Worm (Caenorhabditis elegans) whole organism, L4 larva: ENCODE measurements around the gene oig-4.

Source experiments
- duxl-1 ChIP-seq: sonication (generic microtip); optimal IDR thresholded peaks from 2 replicates; lab custom pipeline; 2016; ENCODE audit warnings: mild to moderate bottlenecking, missing genetic modification characterization, moderate library complexity, missing compliant biosample characterization; ENCODE audit not compliant: poor library complexity
- fkh-10 ChIP-seq: fragments of 150-350 bp; optimal IDR thresholded peaks from 2 replicates; lab custom pipeline; 2014; ENCODE audit warnings: missing biosample characterization, missing genetic modification reagents, missing genetic modification characterization
- fos-1 ChIP-seq: fragments of 150-350 bp; optimal IDR thresholded peaks from 2 replicates; lab custom pipeline; 2014; ENCODE audit warnings: missing biosample characterization, missing genetic modification characterization
- hif-1 ChIP-seq, 2 experiments: sonication (generic microtip); optimal IDR thresholded peaks; 2 replicates each; lab custom pipeline; 2016 to 2017; ENCODE audit warnings: missing compliant biosample characterization in 2 of 2, missing genetic modification characterization in 2 of 2, missing genetic modification reagents in 2 of 2, missing genotype in 2 of 2, mild to moderate bottlenecking in 1 of 2
- nhr-11 ChIP-seq: fragments of 150-350 bp; optimal IDR thresholded peaks from 2 replicates; lab custom pipeline; 2014; ENCODE audit warnings: missing biosample characterization, missing genetic modification characterization
- nhr-76 ChIP-seq: fragments of 150-350 bp; optimal IDR thresholded peaks from 2 replicates; lab custom pipeline; 2014; ENCODE audit warnings: missing biosample characterization, missing genetic modification characterization
- pha-4 ChIP-seq, 2 experiments: fragments of 150-350 bp in 1 of 2; fragments of 200-800 bp in 1 of 2; sonication (Bioruptor generic) in 1 of 2; IDR thresholded peaks in 1 of 2; optimal IDR thresholded peaks in 1 of 2; 2 replicates each; pipeline versions ENCODE4 v1.3.6 to Lab custom; 2014 to 2022; ENCODE audit warnings: missing genetic modification characterization in 2 of 2, missing genetic modification reagents in 2 of 2, missing biosample characterization in 1 of 2, missing compliant biosample characterization in 1 of 2
- pqm-1 ChIP-seq: sonication (generic microtip); optimal IDR thresholded peaks from 2 replicates; lab custom pipeline; 2017; ENCODE audit warnings: missing biosample characterization, missing genetic modification characterization
- saeg-2 ChIP-seq: fragments of 200-800 bp; sonication (Bioruptor generic); IDR thresholded peaks from 2 replicates; pipeline ENCODE4 v1.3.6; 2022; ENCODE audit warnings: missing genetic modification reagents, missing genetic modification characterization, missing compliant biosample characterization
- snpc-4 ChIP-seq: fragments of 150-350 bp; optimal IDR thresholded peaks from 2 replicates; lab custom pipeline; 2014; ENCODE audit warnings: missing biosample characterization, missing genetic modification characterization
- zag-1 ChIP-seq: fragments of 150-350 bp; optimal IDR thresholded peaks from 2 replicates; lab custom pipeline; 2014; ENCODE audit warnings: missing biosample characterization, missing genetic modification characterization

DNA sequence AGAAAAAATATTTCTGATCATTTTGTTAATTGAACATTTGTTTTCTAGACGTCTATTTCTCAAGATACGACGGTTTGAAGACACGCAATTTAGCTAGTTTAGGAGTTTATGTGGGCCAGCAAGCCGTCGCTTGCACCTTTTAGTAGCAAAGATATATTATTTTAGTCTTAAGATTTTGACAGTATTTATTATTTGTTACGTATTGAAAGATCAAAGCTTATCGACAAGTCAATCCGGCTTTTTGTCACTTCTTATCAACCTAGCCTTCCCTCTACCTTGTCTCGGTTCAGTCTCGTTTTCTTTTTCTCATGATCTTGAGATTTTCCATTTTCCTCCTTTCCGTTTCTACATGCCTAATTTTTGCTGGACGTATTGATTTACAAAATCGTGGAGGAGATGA is 39.2 kb upstream of the oig-4 start, which contains the start of gene F35D2.2:
- TF ChIP-seq fos-1 (tag; lab: Kevin White, UChicago), result no peak
- TF ChIP-seq pha-4 (GFP tag; IDR thresholded peaks at IDR 0.05; lab: Robert Waterston, UW), result no peak
- TF ChIP-seq pha-4 (tag; optimal IDR thresholded peaks at IDR 0.05; lab: Kevin White, UChicago), result no peak
- no peak for TF ChIP-seq fkh-10
- no peak for TF ChIP-seq pqm-1 (tag; lab: Kevin White, UChicago)
- TF ChIP-seq nhr-11, result no peak
- no peak for TF ChIP-seq saeg-2 (GFP tag; lab: Robert Waterston, UW)
- no peak for TF ChIP-seq duxl-1 (tag; lab: Kevin White, UChicago)
- TF ChIP-seq snpc-4 (tag; lab: Kevin White, UChicago), result no peak
- TF ChIP-seq zag-1 (tag; lab: Kevin White, UChicago), result no peak
- no peak for TF ChIP-seq hif-1 (tag; optimal IDR thresholded peaks at IDR 0.05; lab: Kevin White, UChicago)
- TF ChIP-seq nhr-76 (tag; lab: Kevin White, UChicago), result no peak
